Worm (Caenorhabditis elegans) whole organism, L4 larva: ENCODE measurements around the gene srd-42.

ENCODE experiments used
- F10B5.3 ChIP-seq: sonication (generic microtip); optimal IDR thresholded peaks from 2 replicates; lab custom pipeline; 2016; ENCODE audit warnings: mild to moderate bottlenecking, missing genetic modification characterization, missing compliant biosample characterization
- F26F4.8 ChIP-seq: fragments of 200-800 bp; sonication (Bioruptor generic); conservative IDR thresholded peaks from 2 replicates; pipeline ENCODE4 v1.3.6; 2022; ENCODE audit warnings: missing genetic modification characterization, missing compliant biosample characterization
- T20F7.1 ChIP-seq: fragments of 200-800 bp; sonication (Bioruptor generic); optimal IDR thresholded peaks from 2 replicates; lab custom pipeline; 2018; ENCODE audit warnings: mild to moderate bottlenecking, missing genetic modification characterization, missing compliant biosample characterization
- T26A8.4 ChIP-seq: fragments of 200-800 bp; sonication (Bioruptor generic); IDR thresholded peaks from 2 replicates; pipeline ENCODE4 v1.3.6; 2022; ENCODE audit warnings: missing genetic modification characterization, missing compliant biosample characterization
- Y105C5A.15 ChIP-seq: fragments of 200-800 bp; sonication (Bioruptor generic); IDR thresholded peaks from 2 replicates; pipeline ENCODE4 v1.3.6; 2022; ENCODE audit warnings: missing genetic modification characterization, missing compliant biosample characterization
- aha-1 ChIP-seq: fragments of 150-350 bp; peaks from one replicate; lab custom pipeline; 2014; ENCODE audit warnings: missing biosample characterization, missing genetic modification characterization
- aly-2 ChIP-seq: sonication (generic microtip); optimal IDR thresholded peaks from 2 replicates; lab custom pipeline; 2018; ENCODE audit warnings: missing biosample characterization, missing genetic modification characterization
- ama-1 ChIP-seq: fragments of 150-350 bp; optimal IDR thresholded peaks from 2 replicates; lab custom pipeline; 2014; ENCODE audit warnings: inconsistent platforms, mixed read lengths
- arid-1 ChIP-seq: fragments of 200-800 bp; sonication (Bioruptor generic); conservative IDR thresholded peaks from 2 replicates; pipeline ENCODE4 v1.3.6; 2022; ENCODE audit warnings: missing genetic modification reagents, missing genetic modification characterization, missing compliant biosample characterization
- ceh-28 ChIP-seq: fragments of 150-350 bp; optimal IDR thresholded peaks from 2 replicates; lab custom pipeline; 2014; ENCODE audit warnings: missing biosample characterization, missing genetic modification reagents, missing genetic modification characterization
- ceh-82 ChIP-seq: sonication (generic microtip); optimal IDR thresholded peaks from 2 replicates; lab custom pipeline; 2017; ENCODE audit warnings: missing biosample characterization, missing genetic modification characterization
- cey-2 ChIP-seq: sonication (generic microtip); optimal IDR thresholded peaks from 3 replicates; lab custom pipeline; 2017; ENCODE audit warnings: missing genetic modification characterization, mild to moderate bottlenecking, missing compliant biosample characterization, antibody characterized with exemption, borderline replicate concordance; ENCODE audit not compliant: insufficient read depth
- ctbp-1 ChIP-seq: fragments of 200-800 bp; sonication (Bioruptor generic); IDR thresholded peaks from 2 replicates; pipeline ENCODE4 v1.3.6; 2022; ENCODE audit warnings: missing genetic modification reagents, missing genetic modification characterization, missing compliant biosample characterization
- daf-16 ChIP-seq, 3 experiments: sonication (generic microtip); optimal IDR thresholded peaks; 2 replicates each; lab custom pipeline; 2016 to 2017; ENCODE audit warnings: missing genetic modification characterization in 3 of 3, missing genetic modification reagents in 3 of 3, mild to moderate bottlenecking in 2 of 3, missing compliant biosample characterization in 2 of 3, missing biosample characterization in 1 of 3, moderate library complexity in 1 of 3
- duxl-1 ChIP-seq: sonication (generic microtip); optimal IDR thresholded peaks from 2 replicates; lab custom pipeline; 2016; ENCODE audit warnings: mild to moderate bottlenecking, missing genetic modification characterization, moderate library complexity, missing compliant biosample characterization; ENCODE audit not compliant: poor library complexity
- dve-1 ChIP-seq: sonication (generic microtip); optimal IDR thresholded peaks from 2 replicates; lab custom pipeline; 2017; ENCODE audit warnings: antibody characterized with exemption, mild to moderate bottlenecking, missing genetic modification characterization, missing compliant biosample characterization; ENCODE audit not compliant: insufficient read depth
- fos-1 ChIP-seq: fragments of 150-350 bp; optimal IDR thresholded peaks from 2 replicates; lab custom pipeline; 2014; ENCODE audit warnings: missing biosample characterization, missing genetic modification characterization
- gei-8 ChIP-seq: fragments of 200-800 bp; sonication (Bioruptor generic); optimal IDR thresholded peaks from 2 replicates; lab custom pipeline; 2018; ENCODE audit warnings: mild to moderate bottlenecking, missing genetic modification characterization, missing compliant biosample characterization
- hif-1 ChIP-seq, 2 experiments: sonication (generic microtip); optimal IDR thresholded peaks; 2 replicates each; lab custom pipeline; 2016 to 2017; ENCODE audit warnings: missing compliant biosample characterization in 2 of 2, missing genetic modification characterization in 2 of 2, missing genetic modification reagents in 2 of 2, missing genotype in 2 of 2, mild to moderate bottlenecking in 1 of 2
- hmg-1.1 ChIP-seq: fragments of 200-800 bp; sonication (Bioruptor generic); IDR thresholded peaks from 2 replicates; pipeline ENCODE4 v1.3.6; 2022; ENCODE audit warnings: missing genetic modification reagents, missing genetic modification characterization, missing compliant biosample characterization
- jun-1 ChIP-seq: fragments of 150-350 bp; optimal IDR thresholded peaks from 2 replicates; lab custom pipeline; 2014; ENCODE audit warnings: missing biosample characterization, missing genetic modification reagents, missing genetic modification characterization
- lin-38 ChIP-seq: fragments of 200-800 bp; sonication (Bioruptor generic); IDR thresholded peaks from 2 replicates; pipeline ENCODE4 v1.3.6; 2022; ENCODE audit warnings: missing genetic modification reagents, missing genetic modification characterization, missing compliant biosample characterization
- lsy-2 ChIP-seq, 2 experiments: fragments of 150-350 bp in 1 of 2; sonication (generic microtip) in 1 of 2; optimal IDR thresholded peaks; 2 replicates each; lab custom pipeline; 2014 to 2017; ENCODE audit warnings: missing biosample characterization in 2 of 2, missing genetic modification characterization in 2 of 2
- madf-9 ChIP-seq: fragments of 200-800 bp; sonication (Bioruptor generic); conservative IDR thresholded peaks from 2 replicates; pipeline ENCODE4 v1.3.6; 2022; ENCODE audit warnings: missing genetic modification reagents, missing genetic modification characterization, missing compliant biosample characterization
- mdt-29 ChIP-seq: fragments of 200-800 bp; sonication (Bioruptor generic); IDR thresholded peaks from 2 replicates; pipeline ENCODE4 v1.3.6; 2022; ENCODE audit warnings: missing genetic modification reagents, missing genetic modification characterization, missing compliant biosample characterization
- mep-1 ChIP-seq: fragments of 150-350 bp; sonication (generic microtip); optimal IDR thresholded peaks from 3 replicates; lab custom pipeline; 2014; ENCODE audit warnings: missing biosample characterization, missing genetic modification characterization
- mxl-3 ChIP-seq: fragments of 200-800 bp; sonication (Bioruptor generic); optimal IDR thresholded peaks from 2 replicates; lab custom pipeline; 2018; ENCODE audit warnings: mild to moderate bottlenecking, missing genetic modification characterization, missing compliant biosample characterization
- nhr-28 ChIP-seq: fragments of 150-350 bp; optimal IDR thresholded peaks from 2 replicates; lab custom pipeline; 2014; ENCODE audit warnings: missing biosample characterization, missing genetic modification characterization
- nhr-42 ChIP-seq: fragments of 200-800 bp; sonication (Bioruptor generic); IDR thresholded peaks from 2 replicates; pipeline ENCODE4 v1.3.6; 2022; ENCODE audit warnings: missing genetic modification characterization, missing compliant biosample characterization
- nhr-48 ChIP-seq: sonication (generic microtip); optimal IDR thresholded peaks from 2 replicates; lab custom pipeline; 2016; ENCODE audit warnings: mild to moderate bottlenecking, missing genetic modification characterization, missing compliant biosample characterization
- nhr-76 ChIP-seq: fragments of 150-350 bp; optimal IDR thresholded peaks from 2 replicates; lab custom pipeline; 2014; ENCODE audit warnings: missing biosample characterization, missing genetic modification characterization
- nhr-77 ChIP-seq: fragments of 150-350 bp; optimal IDR thresholded peaks from 2 replicates; lab custom pipeline; 2014; ENCODE audit warnings: missing biosample characterization, missing genetic modification characterization
- pha-4 ChIP-seq, 2 experiments: fragments of 150-350 bp in 1 of 2; fragments of 200-800 bp in 1 of 2; sonication (Bioruptor generic) in 1 of 2; IDR thresholded peaks in 1 of 2; optimal IDR thresholded peaks in 1 of 2; 2 replicates each; pipeline versions ENCODE4 v1.3.6 to Lab custom; 2014 to 2022; ENCODE audit warnings: missing genetic modification characterization in 2 of 2, missing genetic modification reagents in 2 of 2, missing biosample characterization in 1 of 2, missing compliant biosample characterization in 1 of 2
- php-3 ChIP-seq: fragments of 200-800 bp; sonication (Bioruptor generic); IDR thresholded peaks from 2 replicates; pipeline ENCODE4 v1.3.6; 2022; ENCODE audit warnings: missing genetic modification reagents, missing genetic modification characterization, missing compliant biosample characterization
- rbr-2 ChIP-seq: sonication (generic microtip); optimal IDR thresholded peaks from 2 replicates; lab custom pipeline; 2016; ENCODE audit warnings: missing genotype, missing genetic modification characterization, missing compliant biosample characterization
- sdz-12 ChIP-seq: fragments of 200-800 bp; sonication (Bioruptor generic); optimal IDR thresholded peaks from 2 replicates; lab custom pipeline; 2018; ENCODE audit warnings: mild to moderate bottlenecking, missing genetic modification characterization, missing compliant biosample characterization
- set-16 ChIP-seq: fragments of 200-800 bp; sonication (Bioruptor generic); IDR thresholded peaks from 2 replicates; pipeline ENCODE4 v1.3.6; 2022; ENCODE audit warnings: missing genetic modification reagents, missing genetic modification characterization, missing compliant biosample characterization
- snpc-1.2 ChIP-seq: fragments of 200-800 bp; sonication (Bioruptor generic); IDR thresholded peaks from 2 replicates; pipeline ENCODE4 v1.3.6; 2022; ENCODE audit warnings: missing genetic modification reagents, missing genetic modification characterization, missing compliant biosample characterization
- spr-1 ChIP-seq: sonication (generic microtip); optimal IDR thresholded peaks from 2 replicates; lab custom pipeline; 2016; ENCODE audit warnings: mild to moderate bottlenecking, missing genetic modification characterization, missing compliant biosample characterization
- tra-1 ChIP-seq: fragments of 200-800 bp; sonication (Bioruptor generic); IDR thresholded peaks from 2 replicates; pipeline ENCODE4 v1.3.6; 2022; ENCODE audit warnings: missing genetic modification reagents, missing genetic modification characterization, missing compliant biosample characterization
- unc-130 ChIP-seq: sonication (generic microtip); optimal IDR thresholded peaks from 2 replicates; lab custom pipeline; 2016; ENCODE audit warnings: missing genetic modification reagents, missing genetic modification characterization, missing compliant biosample characterization
- unc-62 ChIP-seq, 3 experiments: fragments of 150-350 bp in 1 of 3; sonication (generic microtip); optimal IDR thresholded peaks in 2 of 3; peaks in 1 of 3; 1 replicate in 1 of 3; 2 replicates in 2 of 3; lab custom pipeline; 2014 to 2017; ENCODE audit warnings: missing biosample characterization in 3 of 3, missing genetic modification characterization in 3 of 3, missing genetic modification reagents in 3 of 3, missing genotype in 1 of 3
- vab-7 ChIP-seq: fragments of 200-800 bp; sonication (Bioruptor generic); IDR thresholded peaks from 2 replicates; pipeline ENCODE4 v1.3.6; 2022; ENCODE audit warnings: missing genetic modification reagents, missing genetic modification characterization, missing compliant biosample characterization
- zag-1 ChIP-seq: fragments of 150-350 bp; optimal IDR thresholded peaks from 2 replicates; lab custom pipeline; 2014; ENCODE audit warnings: missing biosample characterization, missing genetic modification characterization

srd-42 gene

ce11 chrX:13350804-13351747, 47.8 kb upstream of the srd-42 start, which contains the start of gene mxl-3 (continued):
- TF ChIP-seq aha-1 (tag; lab: Kevin White, UChicago) (peak; percentile 91), nhr-42 (0 out of 2 replicates have a peak, but pooled peaks have one; percentile 31), mdt-29 (GFP tag; lab: Robert Waterston, UW) (peak; percentile 66), php-3 (GFP tag; lab: Robert Waterston, UW) (peak; percentile 78), nhr-77 (tag; lab: Kevin White, UChicago) (peak; percentile 42), F10B5.3 (tag; lab: Kevin White, UChicago) (peak; percentile 9), hmg-1.1 (GFP tag; lab: Robert Waterston, UW) (peak; percentile 32; the same call in 1 of the 2 replicates), fos-1 (tag; lab: Kevin White, UChicago) (no peak), set-16 (GFP tag; lab: Robert Waterston, UW) (peak; percentile 66), sdz-12 (GFP tag; lab: Kevin White, UChicago) (no peak), mep-1 (tag; lab: Kevin White, UChicago) (peak; percentile 73), Y105C5A.15 (GFP tag; lab: Robert Waterston, UW) (no peak), nhr-48 (tag; lab: Kevin White, UChicago) (peak; percentile 84), lsy-2 (tag; optimal IDR thresholded peaks at IDR 0.05; lab: Kevin White, UChicago) (peak in 1 of 2 experiments; percentile 65), mxl-3 (GFP tag; lab: Kevin White, UChicago) (peak; percentile 97), ama-1 (lab: Kevin White, UChicago) (peak; percentile 86), madf-9 (GFP tag; lab: Robert Waterston, UW) (0 out of 2 replicates have a peak, but pooled peaks have one; percentile 19), nhr-28 (peak; percentile 70), pha-4 (GFP tag; IDR thresholded peaks at IDR 0.05; lab: Robert Waterston, UW) (no peak), pha-4 (tag; optimal IDR thresholded peaks at IDR 0.05; lab: Kevin White, UChicago) (no peak), daf-16 (GFP tag; optimal IDR thresholded peaks at IDR 0.05; lab: Kevin White, UChicago) (peak in 1 of 2 experiments; percentile 27), daf-16 (tag; optimal IDR thresholded peaks at IDR 0.05; lab: Kevin White, UChicago) (peak; percentile 88)

ce11 chrX:13350123-13350798, 47.0 kb upstream of the srd-42 start:
- TF ChIP-seq T20F7.1 (GFP tag; lab: Kevin White, UChicago): peak; percentile 10
- peak; percentile 16 for TF ChIP-seq mxl-3 (GFP tag; lab: Kevin White, UChicago)
- no peak for TF ChIP-seq zag-1 (tag; lab: Kevin White, UChicago)
- TF ChIP-seq nhr-76: no peak
- TF ChIP-seq tra-1 (GFP tag; lab: Robert Waterston, UW): 0 out of 2 replicates have a peak, but pooled peaks have one; percentile 5
- TF ChIP-seq ceh-82 (tag; lab: Kevin White, UChicago): no peak
- TF ChIP-seq lin-38 (GFP tag; lab: Robert Waterston, UW): peak; percentile 41
- TF ChIP-seq snpc-1.2 (GFP tag; lab: Robert Waterston, UW): peak; percentile 9; the same call in 1 of the 2 replicates
- peak in 1 of 2 experiments; percentile 53 for TF ChIP-seq unc-62 (GFP tag; optimal IDR thresholded peaks at IDR 0.05 in 1 of 2; lab: Kevin White, UChicago)
- TF ChIP-seq unc-62 (tag; optimal IDR thresholded peaks at IDR 0.05; lab: Kevin White, UChicago): no peak
- TF ChIP-seq aly-2: no peak
- TF ChIP-seq pha-4 (GFP tag; IDR thresholded peaks at IDR 0.05; lab: Robert Waterston, UW): no peak
- TF ChIP-seq pha-4 (tag; optimal IDR thresholded peaks at IDR 0.05; lab: Kevin White, UChicago): no peak
- no peak for TF ChIP-seq ceh-28 (tag; lab: Kevin White, UChicago)
- TF ChIP-seq vab-7 (GFP tag; lab: Robert Waterston, UW): no peak
- no peak for TF ChIP-seq spr-1 (tag; lab: Kevin White, UChicago)
- peak; percentile 21 for TF ChIP-seq duxl-1 (tag; lab: Kevin White, UChicago)
- no peak for TF ChIP-seq cey-2 (tag; lab: Kevin White, UChicago)
- no peak for TF ChIP-seq gei-8 (GFP tag; lab: Kevin White, UChicago)
- TF ChIP-seq hif-1 (tag; optimal IDR thresholded peaks at IDR 0.05; lab: Kevin White, UChicago): no peak
- no peak for TF ChIP-seq dve-1 (tag; lab: Kevin White, UChicago)
- TF ChIP-seq rbr-2 (tag; lab: Kevin White, UChicago): no peak
- peak; percentile 21; the same call in 1 of the 2 replicates for TF ChIP-seq ctbp-1 (GFP tag; lab: Robert Waterston, UW)
- no peak for TF ChIP-seq unc-130 (GFP tag; lab: Kevin White, UChicago)
- no peak for TF ChIP-seq jun-1
- no peak for TF ChIP-seq F26F4.8 (GFP tag; lab: Robert Waterston, UW)
- peak; percentile 54 for TF ChIP-seq T26A8.4
- no peak for TF ChIP-seq arid-1 (GFP tag; lab: Robert Waterston, UW)
